Worm (Caenorhabditis elegans) whole organism, midembryonic: ENCODE measurements around the gene T01C8.2.

Source experiments
- T22C8.4 ChIP-seq: fragments of 200-800 bp; sonication (Bioruptor generic); IDR thresholded peaks from 2 replicates; pipeline ENCODE4 v1.3.6; 2022; ENCODE audit warnings: missing genetic modification characterization, missing compliant biosample characterization
- cog-1 ChIP-seq: sonication (generic microtip); optimal IDR thresholded peaks from 2 replicates; lab custom pipeline; 2016; ENCODE audit warnings: missing genetic modification characterization, missing compliant biosample characterization
- flt-1 ChIP-seq: fragments of 200-800 bp; sonication (Bioruptor generic); IDR thresholded peaks from 2 replicates; pipeline ENCODE4 v1.3.6; 2022; ENCODE audit warnings: missing genetic modification characterization, missing compliant biosample characterization
- klf-2 ChIP-seq: fragments of 200-800 bp; sonication (Bioruptor generic); conservative IDR thresholded peaks from 2 replicates; pipeline ENCODE4 v1.3.6; 2022; ENCODE audit warnings: missing genetic modification reagents, missing genetic modification characterization, missing compliant biosample characterization
- ref-1 ChIP-seq: fragments of 200-800 bp; sonication (Bioruptor generic); conservative IDR thresholded peaks from 2 replicates; pipeline ENCODE4 v1.3.6; 2022; ENCODE audit warnings: missing genetic modification reagents, missing genetic modification characterization, missing compliant biosample characterization

ce11 chrX:16737478-16737877 lies 48.8 kb upstream of the T01C8.2 start:
- no peak for TF ChIP-seq flt-1 (GFP tag; lab: Robert Waterston, UW)
- no peak for TF ChIP-seq T22C8.4 (GFP tag; lab: Robert Waterston, UW)
- no peak for TF ChIP-seq cog-1
- TF ChIP-seq klf-2 (GFP tag; lab: Robert Waterston, UW), result no peak
- no peak for TF ChIP-seq ref-1 (GFP tag; lab: Robert Waterston, UW)
